Worm (Caenorhabditis elegans) whole organism, young adult: ENCODE results near the gene skp-1.

Experiments used
- B0336.3 ChIP-seq: fragments of 200-800 bp; sonication (Bioruptor generic); IDR thresholded peaks from 2 replicates; pipeline ENCODE4 v1.3.6; 2022; ENCODE audit warnings: missing genetic modification characterization, missing compliant biosample characterization
- C06A6.2 ChIP-seq: fragments of 200-800 bp; sonication (Bioruptor generic); conservative IDR thresholded peaks from 2 replicates; pipeline ENCODE4 v1.3.6; 2022; ENCODE audit warnings: missing genetic modification characterization, missing compliant biosample characterization
- F23B12.7 ChIP-seq: sonication (generic microtip); optimal IDR thresholded peaks from 2 replicates; lab custom pipeline; 2017; ENCODE audit warnings: missing genetic modification characterization, mild to moderate bottlenecking, missing compliant biosample characterization, antibody characterized with exemption, moderate library complexity; ENCODE audit not compliant: insufficient read depth
- F57A8.1 ChIP-seq: fragments of 200-800 bp; sonication (Bioruptor generic); optimal IDR thresholded peaks from 2 replicates; lab custom pipeline; 2018; ENCODE audit warnings: mild to moderate bottlenecking, missing genetic modification characterization, moderate library complexity, missing compliant biosample characterization
- T07F8.4 ChIP-seq: sonication (generic microtip); optimal IDR thresholded peaks from 2 replicates; lab custom pipeline; 2016; ENCODE audit warnings: mild to moderate bottlenecking, missing genetic modification characterization, moderate library complexity, missing compliant biosample characterization
- ama-1 ChIP-seq, 3 experiments: fragments of 150-350 bp in 1 of 3; sonication (generic microtip) in 2 of 3; optimal IDR thresholded peaks; 2 replicates each; lab custom pipeline; 2014 to 2018; ENCODE audit warnings: missing biosample characterization in 2 of 3, missing genetic modification characterization in 2 of 3, missing genetic modification reagents in 2 of 3
- athp-1 ChIP-seq: sonication (generic microtip); optimal IDR thresholded peaks from 2 replicates; lab custom pipeline; 2017; ENCODE audit warnings: mild to moderate bottlenecking, missing genetic modification characterization, missing compliant biosample characterization
- ccch-3 ChIP-seq: fragments of 200-800 bp; sonication (Bioruptor generic); optimal IDR thresholded peaks from 2 replicates; lab custom pipeline; 2018; ENCODE audit warnings: mild to moderate bottlenecking, missing genetic modification characterization, missing compliant biosample characterization
- ceh-40 ChIP-seq: fragments of 200-800 bp; sonication (Bioruptor generic); IDR thresholded peaks from 2 replicates; pipeline ENCODE4 v1.3.6; 2022; ENCODE audit warnings: missing genetic modification characterization, missing compliant biosample characterization
- ceh-79 ChIP-seq: sonication (generic microtip); optimal IDR thresholded peaks from 2 replicates; lab custom pipeline; 2017; ENCODE audit warnings: mild to moderate bottlenecking, missing genetic modification characterization, missing compliant biosample characterization
- die-1 ChIP-seq: sonication (generic microtip); optimal IDR thresholded peaks from 2 replicates; lab custom pipeline; 2016; ENCODE audit warnings: missing genotype, mild to moderate bottlenecking, missing genetic modification characterization, missing compliant biosample characterization
- efl-1 ChIP-seq: fragments of 150-350 bp; optimal IDR thresholded peaks from 2 replicates; lab custom pipeline; 2014; ENCODE audit warnings: missing biosample characterization, missing genetic modification reagents, missing genetic modification characterization
- egrh-3 ChIP-seq: fragments of 200-800 bp; sonication (Bioruptor generic); IDR thresholded peaks from 2 replicates; pipeline ENCODE4 v1.3.6; 2022; ENCODE audit warnings: missing genetic modification reagents, missing genetic modification characterization, missing compliant biosample characterization
- him-1 ChIP-seq: sonication (generic microtip); optimal IDR thresholded peaks from 2 replicates; lab custom pipeline; 2016; ENCODE audit warnings: missing genotype, missing genetic modification reagents, missing genetic modification characterization, missing compliant biosample characterization
- hmg-1.2 ChIP-seq: fragments of 200-800 bp; sonication (Bioruptor generic); IDR thresholded peaks from 2 replicates; pipeline ENCODE4 v1.3.6; 2022; ENCODE audit warnings: missing genetic modification reagents, missing genetic modification characterization, missing compliant biosample characterization
- lin-26 ChIP-seq: fragments of 200-800 bp; sonication (Bioruptor generic); IDR thresholded peaks from 2 replicates; pipeline ENCODE4 v1.3.6; 2022; ENCODE audit warnings: missing genetic modification reagents, missing genetic modification characterization, missing compliant biosample characterization
- lin-40 ChIP-seq: sonication (generic microtip); optimal IDR thresholded peaks from 2 replicates; lab custom pipeline; 2016; ENCODE audit warnings: missing genetic modification characterization, mild to moderate bottlenecking, missing compliant biosample characterization, missing genotype, missing genetic modification reagents
- lir-1 ChIP-seq: fragments of 200-800 bp; sonication (Bioruptor generic); conservative IDR thresholded peaks from 2 replicates; pipeline ENCODE4 v1.3.6; 2022; ENCODE audit warnings: missing genetic modification reagents, missing genetic modification characterization, missing compliant biosample characterization
- nfya-1 ChIP-seq: sonication (generic microtip); optimal IDR thresholded peaks from 2 replicates; lab custom pipeline; 2017; ENCODE audit warnings: antibody characterized with exemption, missing compliant biosample characterization, missing genetic modification characterization, borderline replicate concordance; ENCODE audit not compliant: insufficient read depth
- nfyb-1 ChIP-seq: fragments of 200-800 bp; sonication (Bioruptor generic); IDR thresholded peaks from 2 replicates; pipeline ENCODE4 v1.3.6; 2022; ENCODE audit warnings: missing genetic modification reagents, missing genetic modification characterization, missing compliant biosample characterization
- nhr-120 ChIP-seq: fragments of 200-800 bp; sonication (Bioruptor generic); IDR thresholded peaks from 2 replicates; pipeline ENCODE4 v1.3.6; 2022; ENCODE audit warnings: missing genetic modification characterization, missing compliant biosample characterization
- nhr-179 ChIP-seq: sonication (generic microtip); optimal IDR thresholded peaks from 2 replicates; lab custom pipeline; 2016; ENCODE audit warnings: mild to moderate bottlenecking, missing genetic modification characterization, missing compliant biosample characterization
- nhr-80 ChIP-seq: sonication (generic microtip); optimal IDR thresholded peaks from 2 replicates; lab custom pipeline; 2016; ENCODE audit warnings: missing genetic modification characterization, missing compliant biosample characterization
- somi-1 ChIP-seq: fragments of 200-800 bp; sonication (Bioruptor generic); optimal IDR thresholded peaks from 2 replicates; lab custom pipeline; 2018; ENCODE audit warnings: mild to moderate bottlenecking, missing genetic modification characterization, missing compliant biosample characterization
- tbx-9 ChIP-seq: sonication (generic microtip); optimal IDR thresholded peaks from 2 replicates; lab custom pipeline; 2016; ENCODE audit warnings: borderline replicate concordance, missing genetic modification characterization, inconsistent platforms, missing compliant biosample characterization
- tlf-1 ChIP-seq: fragments of 200-800 bp; sonication (Bioruptor generic); optimal IDR thresholded peaks from 2 replicates; lab custom pipeline; 2018; ENCODE audit warnings: mild to moderate bottlenecking, missing genetic modification characterization, missing compliant biosample characterization
- unc-62 ChIP-seq: fragments of 150-350 bp; optimal IDR thresholded peaks from 2 replicates; lab custom pipeline; 2014; ENCODE audit warnings: missing biosample characterization, missing genetic modification reagents, missing genetic modification characterization
- xnd-1 ChIP-seq: sonication (generic microtip); optimal IDR thresholded peaks from 2 replicates; lab custom pipeline; 2016; ENCODE audit warnings: missing genotype, missing genetic modification reagents, missing genetic modification characterization, missing compliant biosample characterization
- ztf-18 ChIP-seq: sonication (generic microtip); optimal IDR thresholded peaks from 2 replicates; lab custom pipeline; 2016; ENCODE audit warnings: missing genotype, mild to moderate bottlenecking, missing genetic modification characterization, missing compliant biosample characterization
- ztf-26 ChIP-seq: sonication (generic microtip); optimal IDR thresholded peaks from 2 replicates; lab custom pipeline; 2017; ENCODE audit warnings: missing genetic modification characterization, missing compliant biosample characterization

Gene skp-1

ce11 chrV:11610481-11610880, 34.8 kb upstream of the skp-1 start, which contains the start of gene sas-5 (continued):
- no peak for TF ChIP-seq nhr-120 (GFP tag; lab: Robert Waterston, UW)
- TF ChIP-seq ccch-3: no peak
- peak; percentile 72 for TF ChIP-seq xnd-1 (tag; lab: Kevin White, UChicago)
- TF ChIP-seq him-1 (tag; lab: Kevin White, UChicago): peak; percentile 78
- TF ChIP-seq tbx-9 (tag; lab: Kevin White, UChicago): no peak
- peak; percentile 70 for TF ChIP-seq tlf-1 (GFP tag; lab: Kevin White, UChicago)
- TF ChIP-seq egrh-3 (GFP tag; lab: Robert Waterston, UW): peak; percentile 27; the same call in 1 of the 2 replicates
- TF ChIP-seq lir-1: no peak; the same call in 1 of the 2 replicates

- TF ChIP-seq nfya-1 (tag; lab: Kevin White, UChicago) (no peak), ceh-40 (GFP tag; lab: Robert Waterston, UW) (no peak), F57A8.1 (GFP tag; lab: Kevin White, UChicago) (no peak), F23B12.7 (tag; lab: Kevin White, UChicago) (no peak), C06A6.2 (no peak), hmg-1.2 (no peak), lin-26 (GFP tag; lab: Robert Waterston, UW) (no peak), lin-40 (tag; lab: Kevin White, UChicago) (no peak), unc-62 (GFP tag; lab: Kevin White, UChicago) (no peak), efl-1 (GFP tag; lab: Kevin White, UChicago) (no peak), nhr-179 (tag; lab: Kevin White, UChicago) (no peak)
Observed at ce11 chrV:11613007-11613406, 32.3 kb upstream of the skp-1 start, which contains the start of gene tag-290. Gene tag-290 (plus strand): TSS chrV:11613307.

- peak; percentile 41 for TF ChIP-seq ztf-26 (tag; lab: Kevin White, UChicago)
- peak; percentile 40 for TF ChIP-seq lin-40 (tag; lab: Kevin White, UChicago)
- peak; percentile 38 for TF ChIP-seq nhr-80
- no peak for TF ChIP-seq ztf-18
- TF ChIP-seq somi-1 (GFP tag; lab: Kevin White, UChicago): peak; percentile 53
Observed at ce11 chrV:11614805-11615497, 30.3 kb upstream of the skp-1 start.

- TF ChIP-seq ztf-26 (tag; lab: Kevin White, UChicago) (peak; percentile 78), lin-26 (GFP tag; lab: Robert Waterston, UW) (peak; percentile 51; the same call in 1 of the 2 replicates), ama-1 (optimal IDR thresholded peaks at IDR 0.05; lab: Kevin White, UChicago) (peak; percentile 79), ama-1 (GFP tag; optimal IDR thresholded peaks at IDR 0.05; lab: Kevin White, UChicago) (no peak), T07F8.4 (no peak), somi-1 (GFP tag; lab: Kevin White, UChicago) (peak; percentile 68), athp-1 (tag; lab: Kevin White, UChicago) (no peak), die-1 (tag; lab: Kevin White, UChicago) (no peak), ceh-79 (no peak)
Observed at ce11 chrV:11615948-11616681, 29.2 kb upstream of the skp-1 start, which contains the start of gene nlp-24. Gene nlp-24 (plus strand): TSS chrV:11616376.

ce11 chrV:11616813-11617212, 28.5 kb upstream of the skp-1 start:
- TF ChIP-seq egrh-3 (GFP tag; lab: Robert Waterston, UW): no peak
- no peak for TF ChIP-seq nfyb-1 (GFP tag; lab: Robert Waterston, UW)
- TF ChIP-seq ama-1 (optimal IDR thresholded peaks at IDR 0.05; lab: Kevin White, UChicago): peak; percentile 86
- no peak for TF ChIP-seq ama-1 (GFP tag; optimal IDR thresholded peaks at IDR 0.05; lab: Kevin White, UChicago)
- TF ChIP-seq B0336.3 (GFP tag; lab: Robert Waterston, UW): 0 out of 2 replicates have a peak, but pooled peaks have one; percentile 30
